Worm (Caenorhabditis elegans): ENCODE results near the gene acaa-2.
A peak's percentile ranks its signal among the peaks of the same experiment; 100 is the strongest.

Gene acaa-2

DNA sequence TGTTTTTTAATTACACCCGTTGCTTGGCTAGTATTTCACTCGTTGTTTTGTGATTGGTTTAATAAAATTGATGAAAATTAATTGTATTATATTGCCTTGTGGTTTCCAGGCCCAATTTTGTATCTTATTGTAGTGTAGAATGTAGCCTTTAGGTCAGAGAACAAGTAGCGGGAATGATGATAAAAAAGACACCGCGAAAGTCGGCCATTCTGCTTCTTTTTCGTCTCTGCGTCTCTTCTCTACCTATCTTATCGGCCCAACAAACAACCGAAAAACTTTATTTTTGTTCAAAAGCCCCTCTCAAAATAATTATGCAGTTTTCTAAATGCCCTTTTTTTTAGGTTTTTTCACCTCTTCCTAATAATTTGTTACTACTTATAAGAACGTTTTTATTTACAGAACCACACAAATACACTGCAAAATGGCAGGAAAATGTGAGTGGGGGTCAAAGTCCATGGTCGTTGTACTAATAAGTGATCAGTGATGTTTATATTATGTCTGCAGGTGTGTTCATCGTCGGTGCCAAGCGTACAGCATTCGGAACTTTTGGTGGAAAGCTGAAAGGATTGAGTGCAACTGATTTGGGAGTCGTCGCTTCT lies at the start of gene acaa-2:
Gene acaa-2, plus strand, starts transcription at position 400 of the 599 bp plus-strand sequence.
- no peak for TF ChIP-seq saeg-2 (GFP tag; IDR thresholded peaks at IDR 0.05)
- TF ChIP-seq lin-38 (GFP tag; IDR thresholded peaks at IDR 0.05), result peak; percentile 18; the same call in 1 of the 2 replicates
- TF ChIP-seq nhr-48 (tag; optimal IDR thresholded peaks at IDR 0.05), result no peak
- peak; percentile 1 for TF ChIP-seq ztf-7 (tag; optimal IDR thresholded peaks at IDR 0.05)
- TF ChIP-seq ceh-62 (tag; optimal IDR thresholded peaks at IDR 0.05), result no peak
- TF ChIP-seq ceh-82 (tag; optimal IDR thresholded peaks at IDR 0.05), result no peak
- TF ChIP-seq nhr-6 (tag; optimal IDR thresholded peaks at IDR 0.05), result peak; percentile 29
- TF ChIP-seq hif-1 (tag; optimal IDR thresholded peaks at IDR 0.05), result no peak
- TF ChIP-seq mep-1 (tag; optimal IDR thresholded peaks at IDR 0.05), result peak; percentile 49
- peak; percentile 75 for TF ChIP-seq nhr-10 (tag; optimal IDR thresholded peaks at IDR 0.05)
- TF ChIP-seq rbr-2 (tag; optimal IDR thresholded peaks at IDR 0.05), result no peak
- no peak for TF ChIP-seq dmd-9 (GFP tag; IDR thresholded peaks at IDR 0.05)
- TF ChIP-seq zfp-3 (GFP tag; conservative IDR thresholded peaks at IDR 0.05), result no peak
- no peak for TF ChIP-seq Y105C5A.15 (GFP tag; IDR thresholded peaks at IDR 0.05)
- TF ChIP-seq vab-7 (GFP tag; IDR thresholded peaks at IDR 0.05), result no peak
- no peak for TF ChIP-seq zip-2 (tag; optimal IDR thresholded peaks at IDR 0.05)
- peak; percentile 1 for TF ChIP-seq pqm-1 (tag; optimal IDR thresholded peaks at IDR 0.05)
- no peak for TF ChIP-seq ceh-32 (tag; optimal IDR thresholded peaks at IDR 0.05; ENCODE audit: poor library complexity)
- TF ChIP-seq hlh-30 (tag; optimal IDR thresholded peaks at IDR 0.05; ENCODE audit: insufficient read depth), result peak; percentile 62
- TF ChIP-seq lin-29 (GFP tag; IDR thresholded peaks at IDR 0.05), result no peak
- no peak for TF ChIP-seq gei-8 (GFP tag; optimal IDR thresholded peaks at IDR 0.05)
- TF ChIP-seq set-16 (GFP tag; IDR thresholded peaks at IDR 0.05), result no peak
- no peak for TF ChIP-seq ces-1 (GFP tag; optimal IDR thresholded peaks at IDR 0.05)
- TF ChIP-seq lsy-2 (tag; optimal IDR thresholded peaks at IDR 0.05), result peak in 1 of 2 experiments; percentile 30
- TF ChIP-seq zfp-2 (tag; optimal IDR thresholded peaks at IDR 0.05), result no peak
- peak; percentile 31 for TF ChIP-seq duxl-1 (tag; optimal IDR thresholded peaks at IDR 0.05; ENCODE audit: poor library complexity)
- TF ChIP-seq mes-2 (tag; optimal IDR thresholded peaks at IDR 0.05; ENCODE audit: poor library complexity, severe bottlenecking), result peak; percentile 36
- TF ChIP-seq nhr-102 (tag; optimal IDR thresholded peaks at IDR 0.05), result no peak
- TF ChIP-seq spr-1 (tag; optimal IDR thresholded peaks at IDR 0.05), result no peak
- peak; percentile 40; the same call in 1 of the 2 replicates for TF ChIP-seq dmd-6 (GFP tag; IDR thresholded peaks at IDR 0.05)
- no peak for TF ChIP-seq nhr-42 (GFP tag; IDR thresholded peaks at IDR 0.05)
- TF ChIP-seq lin-15B (tag; optimal IDR thresholded peaks at IDR 0.05), result no peak
- TF ChIP-seq mxl-3 (GFP tag; optimal IDR thresholded peaks at IDR 0.05), result no peak
- no peak for TF ChIP-seq ZK337.2 (GFP tag; IDR thresholded peaks at IDR 0.05)
- peak; percentile 77 for TF ChIP-seq nhr-11 (tag; optimal IDR thresholded peaks at IDR 0.05)
- no peak for TF ChIP-seq pha-4 (GFP tag; IDR thresholded peaks at IDR 0.05)
- TF ChIP-seq pha-4 (tag; optimal IDR thresholded peaks at IDR 0.05), result no peak
- no peak for TF ChIP-seq ama-1 (optimal IDR thresholded peaks at IDR 0.05)
- no peak for TF ChIP-seq cey-2 (tag; optimal IDR thresholded peaks at IDR 0.05; ENCODE audit: borderline replicate concordance, insufficient read depth)
- no peak for TF ChIP-seq tra-1 (GFP tag; IDR thresholded peaks at IDR 0.05)
- TF ChIP-seq snpc-1.2 (GFP tag; IDR thresholded peaks at IDR 0.05), result 0 out of 2 replicates have a peak, but pooled peaks have one; percentile 36
- no peak for TF ChIP-seq daf-19 (GFP tag; conservative IDR thresholded peaks at IDR 0.05)
- no peak for TF ChIP-seq ztf-11 (tag; optimal IDR thresholded peaks at IDR 0.05)
- no peak for TF ChIP-seq mdt-29 (GFP tag; IDR thresholded peaks at IDR 0.05)
- TF ChIP-seq tag-97 (GFP tag; IDR thresholded peaks at IDR 0.05), result no peak
- TF ChIP-seq dmd-8 (GFP tag; IDR thresholded peaks at IDR 0.05), result no peak
- TF ChIP-seq zag-1 (tag; optimal IDR thresholded peaks at IDR 0.05), result no peak
- no peak for TF ChIP-seq ceh-28 (tag; optimal IDR thresholded peaks at IDR 0.05)
- TF ChIP-seq Y75B8A.6 (GFP tag; IDR thresholded peaks at IDR 0.05), result no peak
- TF ChIP-seq skn-1 (tag; optimal IDR thresholded peaks at IDR 0.05), result no peak
- no peak for TF ChIP-seq ctbp-1 (GFP tag; IDR thresholded peaks at IDR 0.05)

All from whole organism, L4 larva.